Worm (Caenorhabditis elegans): ENCODE results near the gene ntr-2.

DNA sequence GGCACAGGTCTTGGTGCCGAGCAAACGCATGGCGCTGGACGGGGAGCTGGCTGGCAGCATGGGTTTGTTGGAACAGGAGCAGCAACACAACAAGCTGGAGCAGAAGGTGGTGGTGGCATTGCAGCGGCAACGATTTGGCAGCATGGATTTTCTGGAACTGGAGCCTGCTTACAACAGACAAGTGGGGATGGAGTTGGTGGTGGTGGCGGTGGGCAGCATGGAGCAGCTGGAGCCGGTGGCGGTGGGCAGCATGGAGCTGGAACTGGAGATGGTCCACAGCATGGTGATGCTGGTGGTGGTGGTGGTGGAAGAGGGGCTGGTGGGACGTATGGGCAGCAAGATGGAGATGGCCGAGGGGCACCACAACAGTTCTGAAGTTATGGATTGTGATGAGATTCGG is 32.1 kb upstream of the ntr-2 start:
- TF ChIP-seq nhr-11 (tag; optimal IDR thresholded peaks at IDR 0.05) (no peak), dmd-8 (GFP tag; IDR thresholded peaks at IDR 0.05) (no peak), dmd-9 (GFP tag; IDR thresholded peaks at IDR 0.05) (no peak), ceh-82 (tag; optimal IDR thresholded peaks at IDR 0.05) (no peak), nhr-237 (tag; optimal IDR thresholded peaks at IDR 0.05) (no peak), F49E8.2 (tag; optimal IDR thresholded peaks at IDR 0.05; ENCODE audit: borderline replicate concordance) (no peak), ceh-20 (GFP tag; IDR thresholded peaks at IDR 0.05) (no peak), fkh-10 (GFP tag; optimal IDR thresholded peaks at IDR 0.05) (no peak), zag-1 (tag; optimal IDR thresholded peaks at IDR 0.05) (no peak), nhr-41 (GFP tag; IDR thresholded peaks at IDR 0.05) (no peak), zip-11 (GFP tag; IDR thresholded peaks at IDR 0.05) (no peak), Y105C5A.15 (GFP tag; IDR thresholded peaks at IDR 0.05) (no peak)
